Worm (Caenorhabditis elegans) whole organism, L4 larva: ENCODE results near the gene str-220.

Source experiments
- D1046.2 ChIP-seq: fragments of 200-800 bp; sonication (Bioruptor generic); IDR thresholded peaks from 2 replicates; pipeline ENCODE4 v1.3.6; 2022; ENCODE audit warnings: missing genetic modification characterization, missing compliant biosample characterization
- F10B5.3 ChIP-seq: sonication (generic microtip); optimal IDR thresholded peaks from 2 replicates; lab custom pipeline; 2016; ENCODE audit warnings: mild to moderate bottlenecking, missing genetic modification characterization, missing compliant biosample characterization
- F37D6.2 ChIP-seq: sonication (generic microtip); optimal IDR thresholded peaks from 2 replicates; lab custom pipeline; 2016; ENCODE audit warnings: mild to moderate bottlenecking, missing genetic modification characterization, missing compliant biosample characterization
- R02D3.7 ChIP-seq: fragments of 150-350 bp; sonication (generic microtip); optimal IDR thresholded peaks from 3 replicates; lab custom pipeline; 2014; ENCODE audit warnings: missing biosample characterization, missing genetic modification characterization
- Y48G9A.11 ChIP-seq: fragments of 200-800 bp; sonication (Bioruptor generic); IDR thresholded peaks from 2 replicates; pipeline ENCODE4 v1.3.6; 2022; ENCODE audit warnings: missing genetic modification reagents, missing genetic modification characterization, missing compliant biosample characterization
- Y5F2A.4 ChIP-seq: fragments of 200-800 bp; sonication (Bioruptor generic); optimal IDR thresholded peaks from 2 replicates; lab custom pipeline; 2018; ENCODE audit warnings: mild to moderate bottlenecking, missing genetic modification characterization, missing compliant biosample characterization
- aha-1 ChIP-seq: fragments of 150-350 bp; peaks from one replicate; lab custom pipeline; 2014; ENCODE audit warnings: missing biosample characterization, missing genetic modification characterization
- aly-2 ChIP-seq: sonication (generic microtip); optimal IDR thresholded peaks from 2 replicates; lab custom pipeline; 2018; ENCODE audit warnings: missing biosample characterization, missing genetic modification characterization
- ama-1 ChIP-seq: fragments of 150-350 bp; optimal IDR thresholded peaks from 2 replicates; lab custom pipeline; 2014; ENCODE audit warnings: inconsistent platforms, mixed read lengths
- attf-4 ChIP-seq: sonication (generic microtip); optimal IDR thresholded peaks from 3 replicates; lab custom pipeline; 2017; ENCODE audit warnings: missing biosample characterization, missing genetic modification characterization
- ceh-20 ChIP-seq: fragments of 200-800 bp; sonication (Bioruptor generic); IDR thresholded peaks from 2 replicates; pipeline ENCODE4 v1.3.6; 2022; ENCODE audit warnings: missing genetic modification reagents, missing genetic modification characterization, missing compliant biosample characterization
- ceh-28 ChIP-seq: fragments of 150-350 bp; optimal IDR thresholded peaks from 2 replicates; lab custom pipeline; 2014; ENCODE audit warnings: missing biosample characterization, missing genetic modification reagents, missing genetic modification characterization
- ceh-44 ChIP-seq: fragments of 200-800 bp; sonication (Bioruptor generic); IDR thresholded peaks from 2 replicates; pipeline ENCODE4 v1.3.6; 2022; ENCODE audit warnings: missing genetic modification reagents, missing genetic modification characterization, missing compliant biosample characterization
- ceh-62 ChIP-seq: sonication (generic microtip); optimal IDR thresholded peaks from 2 replicates; lab custom pipeline; 2017; ENCODE audit warnings: missing biosample characterization, missing genetic modification characterization
- ces-1 ChIP-seq: fragments of 150-350 bp; sonication (generic microtip); optimal IDR thresholded peaks from 4 replicates; lab custom pipeline; 2014; ENCODE audit warnings: missing biosample characterization, missing genetic modification reagents, missing genetic modification characterization
- cey-2 ChIP-seq: sonication (generic microtip); optimal IDR thresholded peaks from 3 replicates; lab custom pipeline; 2017; ENCODE audit warnings: missing genetic modification characterization, mild to moderate bottlenecking, missing compliant biosample characterization, antibody characterized with exemption, borderline replicate concordance; ENCODE audit not compliant: insufficient read depth
- ctbp-1 ChIP-seq: fragments of 200-800 bp; sonication (Bioruptor generic); IDR thresholded peaks from 2 replicates; pipeline ENCODE4 v1.3.6; 2022; ENCODE audit warnings: missing genetic modification reagents, missing genetic modification characterization, missing compliant biosample characterization
- daf-12 ChIP-seq: fragments of 150-350 bp; optimal IDR thresholded peaks from 2 replicates; lab custom pipeline; 2014; ENCODE audit warnings: missing biosample characterization, missing genetic modification reagents, missing genetic modification characterization
- daf-16 ChIP-seq, 3 experiments: sonication (generic microtip); optimal IDR thresholded peaks; 2 replicates each; lab custom pipeline; 2016 to 2017; ENCODE audit warnings: missing genetic modification characterization in 3 of 3, missing genetic modification reagents in 3 of 3, mild to moderate bottlenecking in 2 of 3, missing compliant biosample characterization in 2 of 3, missing biosample characterization in 1 of 3, moderate library complexity in 1 of 3
- daf-19 ChIP-seq: fragments of 200-800 bp; sonication (Bioruptor generic); conservative IDR thresholded peaks from 2 replicates; pipeline ENCODE4 v1.3.6; 2022; ENCODE audit warnings: missing genetic modification characterization, missing compliant biosample characterization
- dmd-6 ChIP-seq: fragments of 200-800 bp; sonication (Bioruptor generic); IDR thresholded peaks from 2 replicates; pipeline ENCODE4 v1.3.6; 2022; ENCODE audit warnings: missing genetic modification reagents, missing genetic modification characterization, missing compliant biosample characterization
- dmd-9 ChIP-seq: fragments of 200-800 bp; sonication (Bioruptor generic); IDR thresholded peaks from 2 replicates; pipeline ENCODE4 v1.3.6; 2022; ENCODE audit warnings: missing genetic modification reagents, missing genetic modification characterization, missing compliant biosample characterization
- egl-27 ChIP-seq: sonication (generic microtip); optimal IDR thresholded peaks from 3 replicates; lab custom pipeline; 2017; ENCODE audit warnings: missing biosample characterization, missing genetic modification reagents, missing genetic modification characterization
- egl-43 ChIP-seq: fragments of 200-800 bp; sonication (Bioruptor generic); IDR thresholded peaks from 2 replicates; pipeline ENCODE4 v1.3.6; 2022; ENCODE audit warnings: missing genetic modification reagents, missing genetic modification characterization, missing compliant biosample characterization
- hmg-1.1 ChIP-seq: fragments of 200-800 bp; sonication (Bioruptor generic); IDR thresholded peaks from 2 replicates; pipeline ENCODE4 v1.3.6; 2022; ENCODE audit warnings: missing genetic modification reagents, missing genetic modification characterization, missing compliant biosample characterization
- lin-38 ChIP-seq: fragments of 200-800 bp; sonication (Bioruptor generic); IDR thresholded peaks from 2 replicates; pipeline ENCODE4 v1.3.6; 2022; ENCODE audit warnings: missing genetic modification reagents, missing genetic modification characterization, missing compliant biosample characterization
- lsy-2 ChIP-seq, 2 experiments: fragments of 150-350 bp in 1 of 2; sonication (generic microtip) in 1 of 2; optimal IDR thresholded peaks; 2 replicates each; lab custom pipeline; 2014 to 2017; ENCODE audit warnings: missing biosample characterization in 2 of 2, missing genetic modification characterization in 2 of 2
- madf-5 ChIP-seq, 2 experiments: fragments of 200-800 bp; sonication (Bioruptor generic); IDR thresholded peaks; 2 replicates each; pipeline ENCODE4 v1.3.6; 2022; ENCODE audit warnings: missing compliant biosample characterization in 2 of 2, missing genetic modification characterization in 2 of 2
- madf-9 ChIP-seq: fragments of 200-800 bp; sonication (Bioruptor generic); conservative IDR thresholded peaks from 2 replicates; pipeline ENCODE4 v1.3.6; 2022; ENCODE audit warnings: missing genetic modification reagents, missing genetic modification characterization, missing compliant biosample characterization
- mdl-1 ChIP-seq, 2 experiments: fragments of 150-350 bp in 1 of 2; sonication (generic microtip) in 1 of 2; optimal IDR thresholded peaks; 2 replicates each; lab custom pipeline; 2014 to 2017; ENCODE audit warnings: missing biosample characterization in 2 of 2, missing genetic modification characterization in 2 of 2
- mes-2 ChIP-seq: sonication (generic microtip); optimal IDR thresholded peaks from 2 replicates; lab custom pipeline; 2016; ENCODE audit warnings: missing genotype, mild to moderate bottlenecking, missing genetic modification characterization, missing compliant biosample characterization; ENCODE audit not compliant: poor library complexity, severe bottlenecking
- mxl-2 ChIP-seq: fragments of 200-800 bp; sonication (Bioruptor generic); conservative IDR thresholded peaks from 2 replicates; pipeline ENCODE4 v1.3.6; 2022; ENCODE audit warnings: missing genetic modification reagents, missing genetic modification characterization, missing compliant biosample characterization
- nhr-10 ChIP-seq: fragments of 150-350 bp; optimal IDR thresholded peaks from 2 replicates; lab custom pipeline; 2014; ENCODE audit warnings: missing biosample characterization, missing genetic modification characterization
- nhr-102 ChIP-seq: sonication (generic microtip); optimal IDR thresholded peaks from 2 replicates; lab custom pipeline; 2016; ENCODE audit warnings: mild to moderate bottlenecking, missing genetic modification characterization, moderate library complexity, missing compliant biosample characterization
- nhr-111 ChIP-seq: fragments of 200-800 bp; sonication (Bioruptor generic); optimal IDR thresholded peaks from 2 replicates; lab custom pipeline; 2018; ENCODE audit warnings: mild to moderate bottlenecking, missing genetic modification characterization, missing compliant biosample characterization
- nhr-237 ChIP-seq: sonication (generic microtip); optimal IDR thresholded peaks from 2 replicates; lab custom pipeline; 2017; ENCODE audit warnings: missing biosample characterization, missing genetic modification characterization
- nhr-28 ChIP-seq: fragments of 150-350 bp; optimal IDR thresholded peaks from 2 replicates; lab custom pipeline; 2014; ENCODE audit warnings: missing biosample characterization, missing genetic modification characterization
- nhr-42 ChIP-seq: fragments of 200-800 bp; sonication (Bioruptor generic); IDR thresholded peaks from 2 replicates; pipeline ENCODE4 v1.3.6; 2022; ENCODE audit warnings: missing genetic modification characterization, missing compliant biosample characterization
- nhr-48 ChIP-seq: sonication (generic microtip); optimal IDR thresholded peaks from 2 replicates; lab custom pipeline; 2016; ENCODE audit warnings: mild to moderate bottlenecking, missing genetic modification characterization, missing compliant biosample characterization
- nhr-76 ChIP-seq: fragments of 150-350 bp; optimal IDR thresholded peaks from 2 replicates; lab custom pipeline; 2014; ENCODE audit warnings: missing biosample characterization, missing genetic modification characterization
- pqm-1 ChIP-seq: sonication (generic microtip); optimal IDR thresholded peaks from 2 replicates; lab custom pipeline; 2017; ENCODE audit warnings: missing biosample characterization, missing genetic modification characterization
- saeg-2 ChIP-seq: fragments of 200-800 bp; sonication (Bioruptor generic); IDR thresholded peaks from 2 replicates; pipeline ENCODE4 v1.3.6; 2022; ENCODE audit warnings: missing genetic modification reagents, missing genetic modification characterization, missing compliant biosample characterization
- spr-1 ChIP-seq: sonication (generic microtip); optimal IDR thresholded peaks from 2 replicates; lab custom pipeline; 2016; ENCODE audit warnings: mild to moderate bottlenecking, missing genetic modification characterization, missing compliant biosample characterization
- spr-3 ChIP-seq: fragments of 200-800 bp; sonication (Bioruptor generic); optimal IDR thresholded peaks from 2 replicates; lab custom pipeline; 2018; ENCODE audit warnings: mild to moderate bottlenecking, missing genetic modification characterization, missing compliant biosample characterization
- zag-1 ChIP-seq: fragments of 150-350 bp; optimal IDR thresholded peaks from 2 replicates; lab custom pipeline; 2014; ENCODE audit warnings: missing biosample characterization, missing genetic modification characterization
- zfp-2 ChIP-seq: sonication (generic microtip); optimal IDR thresholded peaks from 2 replicates; lab custom pipeline; 2016; ENCODE audit warnings: mild to moderate bottlenecking, missing genetic modification characterization, missing compliant biosample characterization
- zfp-3 ChIP-seq: fragments of 200-800 bp; sonication (Bioruptor generic); conservative IDR thresholded peaks from 2 replicates; pipeline ENCODE4 v1.3.6; 2022; ENCODE audit warnings: missing genetic modification reagents, missing genetic modification characterization, missing compliant biosample characterization

The str-220 gene

ce11 chrIV:7190409-7190808 is 19.3 kb upstream of the str-220 start (continued):
- TF ChIP-seq aly-2 (tag; lab: Kevin White, UChicago), result no peak
- peak; percentile 10 for TF ChIP-seq nhr-10 (tag; lab: Kevin White, UChicago)
- peak; percentile 95 for TF ChIP-seq nhr-28 (tag; lab: Kevin White, UChicago)
- no peak for TF ChIP-seq attf-4
- TF ChIP-seq mdl-1 (tag; optimal IDR thresholded peaks at IDR 0.05; lab: Kevin White, UChicago), result peak in 1 of 2 experiments; percentile 20
- no peak for TF ChIP-seq nhr-237 (tag; lab: Kevin White, UChicago)
- no peak for TF ChIP-seq spr-3 (GFP tag; lab: Kevin White, UChicago)
- TF ChIP-seq mes-2 (tag; lab: Kevin White, UChicago), result no peak
- no peak for TF ChIP-seq ctbp-1 (GFP tag; lab: Robert Waterston, UW)
- TF ChIP-seq zfp-3 (GFP tag; lab: Robert Waterston, UW), result no peak
- TF ChIP-seq hmg-1.1 (GFP tag; lab: Robert Waterston, UW), result no peak
- no peak for TF ChIP-seq egl-43 (GFP tag; lab: Robert Waterston, UW)
- TF ChIP-seq dmd-9, result no peak
- no peak for TF ChIP-seq nhr-42
- TF ChIP-seq daf-16 (GFP tag; optimal IDR thresholded peaks at IDR 0.05; lab: Kevin White, UChicago), result peak in 1 of 2 experiments; percentile 36
- TF ChIP-seq daf-16 (tag; optimal IDR thresholded peaks at IDR 0.05; lab: Kevin White, UChicago), result peak; percentile 91
- no peak for TF ChIP-seq ceh-20 (GFP tag; lab: Robert Waterston, UW)
- peak; percentile 72 for TF ChIP-seq nhr-48 (tag; lab: Kevin White, UChicago)
- no peak for TF ChIP-seq lsy-2 (tag; optimal IDR thresholded peaks at IDR 0.05; lab: Kevin White, UChicago)
- no peak for TF ChIP-seq nhr-76 (tag; lab: Kevin White, UChicago)
- TF ChIP-seq nhr-102 (tag; lab: Kevin White, UChicago), result no peak
- peak; percentile 93 for TF ChIP-seq pqm-1 (tag; lab: Kevin White, UChicago)
- TF ChIP-seq mxl-2, result no peak
- TF ChIP-seq ceh-62 (tag; lab: Kevin White, UChicago), result no peak
- TF ChIP-seq zag-1 (tag; lab: Kevin White, UChicago), result no peak
- TF ChIP-seq ceh-28 (tag; lab: Kevin White, UChicago), result no peak
- TF ChIP-seq F10B5.3 (tag; lab: Kevin White, UChicago), result no peak
- TF ChIP-seq Y5F2A.4, result no peak

DNA sequence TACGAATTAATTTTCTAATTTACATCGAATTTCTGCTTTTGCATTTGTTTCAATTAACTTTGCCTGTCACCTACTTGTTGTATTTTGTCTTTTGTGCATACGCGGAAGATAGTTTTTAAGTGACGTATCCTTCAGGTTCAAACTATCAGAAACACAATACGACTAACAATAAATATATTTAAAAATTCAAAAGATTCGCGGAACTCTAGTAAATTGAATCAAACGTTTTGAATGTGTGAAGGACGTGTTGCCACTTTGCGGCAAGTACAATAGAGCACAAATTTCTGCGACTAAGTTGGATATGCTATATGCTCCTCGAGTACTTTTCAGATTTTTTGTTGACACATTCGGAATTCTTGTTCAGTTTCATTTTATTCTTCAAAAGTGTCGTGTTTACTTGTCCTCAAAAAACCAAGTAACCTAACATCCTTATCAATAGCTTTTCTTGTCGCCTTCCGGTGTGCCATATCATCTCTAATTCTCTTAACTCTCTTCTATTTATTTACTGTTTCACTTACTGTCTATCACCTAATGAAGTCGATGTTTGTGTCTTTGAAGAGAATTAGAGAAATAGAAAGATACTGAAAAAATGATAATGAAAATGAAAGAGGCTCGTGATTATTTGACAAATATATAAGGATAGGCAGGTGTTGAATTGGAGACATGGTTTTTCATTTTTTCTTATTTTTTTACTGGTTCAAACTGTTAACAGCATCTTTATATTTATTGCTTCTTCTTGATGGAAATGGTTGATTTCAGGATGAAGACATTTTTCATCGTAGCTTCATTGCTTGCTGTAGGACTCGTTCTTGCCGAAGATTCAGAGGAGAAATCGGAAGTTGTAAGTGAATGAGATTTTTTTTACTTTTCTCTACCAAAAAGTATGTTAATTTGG is 17.7 kb upstream of the str-220 start, which contains the start of gene srlf-7:
Gene srlf-7 (plus strand): TSS at position 760 of the 895 bp plus-strand sequence.
- peak; percentile 36 for TF ChIP-seq cey-2
- peak; percentile 96 for TF ChIP-seq aha-1 (tag; lab: Kevin White, UChicago)
- TF ChIP-seq F37D6.2 (tag; lab: Kevin White, UChicago), result no peak
- TF ChIP-seq ceh-28 (tag; lab: Kevin White, UChicago), result no peak
- no peak for TF ChIP-seq nhr-237 (tag; lab: Kevin White, UChicago)
- no peak; the same call in 1 of the 2 replicates for TF ChIP-seq lin-38
- no peak for TF ChIP-seq daf-12 (tag; lab: Kevin White, UChicago)
- no peak for TF ChIP-seq egl-27 (tag; lab: Kevin White, UChicago)
- no peak for TF ChIP-seq dmd-9
- no peak for TF ChIP-seq Y48G9A.11 (GFP tag; lab: Robert Waterston, UW)
- TF ChIP-seq ces-1 (GFP tag; lab: Kevin White, UChicago), result no peak
- TF ChIP-seq ama-1 (lab: Kevin White, UChicago), result peak; percentile 38
- TF ChIP-seq daf-16 (GFP tag; optimal IDR thresholded peaks at IDR 0.05; lab: Kevin White, UChicago), result peak in 1 of 2 experiments; percentile 87
- peak; percentile 100 for TF ChIP-seq daf-16 (tag; optimal IDR thresholded peaks at IDR 0.05; lab: Kevin White, UChicago)
- no peak for TF ChIP-seq madf-5 (GFP tag; IDR thresholded peaks at IDR 0.05; lab: Robert Waterston, UW)
- peak; percentile 99 for TF ChIP-seq nhr-28 (tag; lab: Kevin White, UChicago)
- TF ChIP-seq R02D3.7 (tag; lab: Kevin White, UChicago), result no peak
- no peak for TF ChIP-seq D1046.2 (GFP tag; lab: Robert Waterston, UW)
- TF ChIP-seq ceh-44 (GFP tag; lab: Robert Waterston, UW), result no peak
- TF ChIP-seq hmg-1.1 (GFP tag; lab: Robert Waterston, UW), result no peak
- no peak for TF ChIP-seq nhr-111 (GFP tag; lab: Kevin White, UChicago)
- no peak for TF ChIP-seq zfp-2
- TF ChIP-seq spr-1 (tag; lab: Kevin White, UChicago), result no peak
- TF ChIP-seq nhr-42, result no peak
- TF ChIP-seq daf-19 (GFP tag; lab: Robert Waterston, UW), result no peak
- no peak for TF ChIP-seq madf-9 (GFP tag; lab: Robert Waterston, UW)
- TF ChIP-seq dmd-6 (GFP tag; lab: Robert Waterston, UW), result peak; percentile 98
- no peak for TF ChIP-seq F10B5.3 (tag; lab: Kevin White, UChicago)
- no peak for TF ChIP-seq saeg-2 (GFP tag; lab: Robert Waterston, UW)
- no peak for TF ChIP-seq spr-3 (GFP tag; lab: Kevin White, UChicago)
